Fruit fly (Drosophila melanogaster) whole organism, embryonic: ENCODE results near the gene CG43401.

Experiments
- CG16815 ChIP-seq: fragments of 200-800 bp; sonication (Bioruptor generic); optimal IDR thresholded peaks from 3 replicates; lab custom pipeline; 2017; ENCODE audit warnings: missing biosample characterization, mild to moderate bottlenecking, missing genetic modification characterization
- CG17829 ChIP-seq: fragments of 200-800 bp; optimal IDR thresholded peaks from 2 replicates; lab custom pipeline; 2019; ENCODE audit warnings: missing biosample characterization, mild to moderate bottlenecking, missing genetic modification characterization, moderate library complexity
- CG17912 ChIP-seq: fragments of 200-800 bp; sonication (Bioruptor generic); optimal IDR thresholded peaks from 2 replicates; lab custom pipeline; 2018; ENCODE audit warnings: missing biosample characterization, mild to moderate bottlenecking, missing genetic modification characterization
- CG7963 ChIP-seq: fragments of 200-800 bp; sonication (Bioruptor generic); IDR thresholded peaks from 3 replicates; pipeline ENCODE4 v1.3.6; 2022; ENCODE audit warnings: missing biosample characterization, missing genetic modification characterization; ENCODE audit not compliant: partially characterized antibody
- Lim3 ChIP-seq: fragments of 200-800 bp; sonication (Bioruptor generic); IDR thresholded peaks from 2 replicates; pipeline ENCODE4 v1.3.6; 2022; ENCODE audit warnings: missing biosample characterization, missing genetic modification characterization
- Oli ChIP-seq: fragments of 200-800 bp; sonication (Bioruptor generic); optimal IDR thresholded peaks from 2 replicates; lab custom pipeline; 2018; ENCODE audit warnings: missing biosample characterization, mild to moderate bottlenecking, missing genetic modification characterization, moderate library complexity
- emc ChIP-seq: fragments of 200-800 bp; sonication (Bioruptor generic); optimal IDR thresholded peaks from 2 replicates; lab custom pipeline; 2016; ENCODE audit warnings: missing biosample characterization, missing genetic modification characterization

dm6 chr2L:1431430-1431829 is 3.2 kb downstream of the CG43401 start:
- TF ChIP-seq CG17829 (tag; lab: Kevin White, UChicago) (no peak), Oli (tag; lab: Kevin White, UChicago) (no peak), Lim3 (GFP tag; lab: Robert Waterston, UW) (no peak), emc (GFP tag; lab: Kevin White, UChicago) (no peak), CG16815 (GFP tag; lab: Kevin White, UChicago) (no peak), CG17912 (GFP tag; lab: Kevin White, UChicago) (no peak), CG7963 (GFP tag; lab: Robert Waterston, UW) (no peak)
